Worm (Caenorhabditis elegans): Measurements from ENCODE around the gene Y24D9A.7.

The Y24D9A.7 gene

ce11 chrIV:4446884-4447283, 41.9 kb upstream of the Y24D9A.7 start (continued):
- TF ChIP-seq lin-35 (GFP tag; optimal IDR thresholded peaks at IDR 0.05) = no peak
- TF ChIP-seq ceh-58 (GFP tag; IDR thresholded peaks at IDR 0.05) = 0 out of 2 replicates have a peak, but pooled peaks have one; percentile 41
- TF ChIP-seq C17E4.6 (GFP tag; IDR thresholded peaks at IDR 0.05) = 0 out of 2 replicates have a peak, but pooled peaks have one; percentile 61
- peak; percentile 20 for TF ChIP-seq F49E8.2 (tag; optimal IDR thresholded peaks at IDR 0.05; ENCODE audit: insufficient read depth)
- TF ChIP-seq repo-1 (tag; optimal IDR thresholded peaks at IDR 0.05) = no peak
- no peak for TF ChIP-seq cebp-2 (GFP tag; IDR thresholded peaks at IDR 0.05)
- peak; percentile 71; the same call in 1 of the 2 replicates for TF ChIP-seq lin-26 (GFP tag; IDR thresholded peaks at IDR 0.05)
- no peak for TF ChIP-seq snpc-4 (GFP tag; optimal IDR thresholded peaks at IDR 0.05)
- peak in 1 of 4 experiments; percentile 17 for TF ChIP-seq snpc-4 (tag; optimal IDR thresholded peaks at IDR 0.05)
- no peak for TF ChIP-seq dpl-1 (GFP tag; optimal IDR thresholded peaks at IDR 0.05)
- TF ChIP-seq let-526 (GFP tag; IDR thresholded peaks at IDR 0.05) = no peak
- no peak for TF ChIP-seq bed-2 (GFP tag; IDR thresholded peaks at IDR 0.05)
- no peak for TF ChIP-seq zim-3 (tag; optimal IDR thresholded peaks at IDR 0.05)
- no peak for TF ChIP-seq egl-44 (GFP tag; IDR thresholded peaks at IDR 0.05)
- TF ChIP-seq sdz-38 (tag; optimal IDR thresholded peaks at IDR 0.05) = no peak
- TF ChIP-seq tbx-9 (tag; optimal IDR thresholded peaks at IDR 0.05; ENCODE audit: borderline replicate concordance) = no peak
- no peak for TF ChIP-seq rec-8 (tag; optimal IDR thresholded peaks at IDR 0.05)
- no peak for TF ChIP-seq pha-4 (tag; optimal IDR thresholded peaks at IDR 0.05)
- no peak for TF ChIP-seq hlh-26 (GFP tag; conservative IDR thresholded peaks at IDR 0.05)
- no peak for TF ChIP-seq C06A6.2 (GFP tag; conservative IDR thresholded peaks at IDR 0.05)
- no peak for TF ChIP-seq nhr-80 (tag; optimal IDR thresholded peaks at IDR 0.05)
- no peak for TF ChIP-seq let-607 (tag; optimal IDR thresholded peaks at IDR 0.05)
- peak; percentile 13 for TF ChIP-seq tbp1 (GFP tag; optimal IDR thresholded peaks at IDR 0.05)
- 0 out of 2 replicates have a peak, but pooled peaks have one; percentile 15 for TF ChIP-seq nfyb-1 (GFP tag; IDR thresholded peaks at IDR 0.05)
- 0 out of 2 replicates have a peak, but pooled peaks have one; percentile 13 for TF ChIP-seq Y53F4B.3 (GFP tag; IDR thresholded peaks at IDR 0.05)
- no peak for TF ChIP-seq nhr-90 (tag; optimal IDR thresholded peaks at IDR 0.05)
- no peak for TF ChIP-seq F55B11.4 (tag; optimal IDR thresholded peaks at IDR 0.05; ENCODE audit: borderline replicate concordance, insufficient read depth)
- TF ChIP-seq rcor-1 (GFP tag; IDR thresholded peaks at IDR 0.05) = peak; percentile 48; the same call in 1 of the 2 replicates
- no peak for TF ChIP-seq mes-4 (tag; optimal IDR thresholded peaks at IDR 0.05)

ce11 chrIV:4445711-4446290, 40.8 kb upstream of the Y24D9A.7 start, which contains the start of the genes wapl-1 and htz-1:
wapl-1 (minus strand) TSS chrIV:4445740.
htz-1 (plus strand) TSS chrIV:4446216.
- TF ChIP-seq cebp-2 (GFP tag; IDR thresholded peaks at IDR 0.05) (peak; percentile 72; the same call in 1 of the 2 replicates), ztf-18 (tag; optimal IDR thresholded peaks at IDR 0.05) (peak; percentile 79), F55B11.4 (tag; optimal IDR thresholded peaks at IDR 0.05; ENCODE audit: borderline replicate concordance, insufficient read depth) (no peak), rcor-1 (GFP tag; IDR thresholded peaks at IDR 0.05) (peak; percentile 92), lsl-1 (GFP tag; optimal IDR thresholded peaks at IDR 0.05) (peak; percentile 96), nhr-80 (tag; optimal IDR thresholded peaks at IDR 0.05) (peak; percentile 67), gei-17 (GFP tag; optimal IDR thresholded peaks at IDR 0.05) (peak; percentile 27), repo-1 (tag; optimal IDR thresholded peaks at IDR 0.05) (peak; percentile 80), hmg-1.2 (GFP tag; IDR thresholded peaks at IDR 0.05) (peak; percentile 81), K11D2.4 (GFP tag; IDR thresholded peaks at IDR 0.05) (peak; percentile 88), lag-1 (GFP tag; IDR thresholded peaks at IDR 0.05) (no peak), mxl-1 (tag; optimal IDR thresholded peaks at IDR 0.05) (no peak), hrde-1 (tag; optimal IDR thresholded peaks at IDR 0.05; ENCODE audit: borderline replicate concordance) (no peak), let-526 (GFP tag; IDR thresholded peaks at IDR 0.05) (peak; percentile 20; the same call in 1 of the 2 replicates), F10E7.11 (tag; optimal IDR thresholded peaks at IDR 0.05) (no peak), ztf-28 (GFP tag; IDR thresholded peaks at IDR 0.05) (0 out of 2 replicates have a peak, but pooled peaks have one; percentile 66), pbrm-1 (GFP tag; IDR thresholded peaks at IDR 0.05) (peak; percentile 94), pha-4 (tag; optimal IDR thresholded peaks at IDR 0.05) (peak; percentile 88), Y53G8AR.9 (GFP tag; conservative IDR thresholded peaks at IDR 0.05) (peak; percentile 88), F37B4.10 (GFP tag; IDR thresholded peaks at IDR 0.05) (no peak), him-1 (tag; optimal IDR thresholded peaks at IDR 0.05) (no peak), nhr-90 (tag; optimal IDR thresholded peaks at IDR 0.05) (no peak), snpc-1.3 (tag; optimal IDR thresholded peaks at IDR 0.05; ENCODE audit: insufficient read depth) (peak; percentile 79), athp-1 (tag; optimal IDR thresholded peaks at IDR 0.05) (peak; percentile 65)

Measured in whole organism, young adult.